Fruit fly (Drosophila melanogaster): Measurements from ENCODE around the gene Ubr3.
A peak's percentile ranks its signal among the peaks of the same experiment; 100 is the strongest.

Gene Ubr3

dm6 chrX:7935798-7936572, at the start of gene Ubr3 (continued):
- TF ChIP-seq Scr (GFP tag; IDR thresholded peaks at IDR 0.05; ENCODE audit: partially characterized antibody) (peak; percentile 78), ato (GFP tag; IDR thresholded peaks at IDR 0.05; ENCODE audit: partially characterized antibody) (peak; percentile 59), CG1603 (tag; optimal IDR thresholded peaks at IDR 0.05) (peak; percentile 71), CG18599 (GFP tag; optimal IDR thresholded peaks at IDR 0.05) (peak; percentile 36), Sin3A (optimal IDR thresholded peaks at IDR 0.05) (peak; percentile 91), z (GFP tag; IDR thresholded peaks at IDR 0.05) (no peak), CG34376 (GFP tag; optimal IDR thresholded peaks at IDR 0.05) (peak; percentile 55), CG31365 (tag; optimal IDR thresholded peaks at IDR 0.05) (no peak), pnt (GFP tag; optimal IDR thresholded peaks at IDR 0.05) (no peak), fd64A (GFP tag; optimal IDR thresholded peaks at IDR 0.05) (no peak), gfzf (GFP tag; optimal IDR thresholded peaks at IDR 0.05) (peak; percentile 69), CG10543 (GFP tag; optimal IDR thresholded peaks at IDR 0.05) (peak; percentile 21), YL-1 (GFP tag; optimal IDR thresholded peaks at IDR 0.05) (peak; percentile 70), aop (GFP tag; IDR thresholded peaks at IDR 0.05) (no peak), so (GFP tag; IDR thresholded peaks at IDR 0.05) (no peak), crp (GFP tag; optimal IDR thresholded peaks at IDR 0.05) (peak in 1 of 2 experiments; percentile 65), emc (GFP tag; optimal IDR thresholded peaks at IDR 0.05) (no peak), CG8478 (optimal IDR thresholded peaks at IDR 0.05) (peak; percentile 95), Lim3 (GFP tag; IDR thresholded peaks at IDR 0.05) (no peak), HmgZ (tag; optimal IDR thresholded peaks at IDR 0.05) (peak; percentile 49), Dref (GFP tag; IDR thresholded peaks at IDR 0.05) (peak; percentile 87), CG42726 (GFP tag; IDR thresholded peaks at IDR 0.05; ENCODE audit: partially characterized antibody) (peak; percentile 82), amos (GFP tag; IDR thresholded peaks at IDR 0.05; ENCODE audit: partially characterized antibody) (peak; percentile 84), odd (GFP tag; optimal IDR thresholded peaks at IDR 0.05) (no peak), p53 (GFP tag; optimal IDR thresholded peaks at IDR 0.05) (peak; percentile 27), CG1024 (GFP tag; IDR thresholded peaks at IDR 0.05) (no peak), hb (GFP tag; IDR thresholded peaks at IDR 0.05; ENCODE audit: partially characterized antibody) (peak; percentile 76), Bteb2 (GFP tag; optimal IDR thresholded peaks at IDR 0.05) (no peak), NC2α (GFP tag; optimal IDR thresholded peaks at IDR 0.05) (no peak), ewg (GFP tag; optimal IDR thresholded peaks at IDR 0.05) (no peak)

- TF ChIP-seq CG15514 (GFP tag; optimal IDR thresholded peaks at IDR 0.05) (peak; percentile 66), CG3995 (GFP tag; optimal IDR thresholded peaks at IDR 0.05) (peak; percentile 39), Fer3 (tag; optimal IDR thresholded peaks at IDR 0.05) (peak; percentile 49), pho (GFP tag; optimal IDR thresholded peaks at IDR 0.05) (peak; percentile 40), CG8478 (optimal IDR thresholded peaks at IDR 0.05) (no peak), bigmax (GFP tag; optimal IDR thresholded peaks at IDR 0.05) (no peak), CG11696 (GFP tag; IDR thresholded peaks at IDR 0.05) (no peak), lmd (GFP tag; IDR thresholded peaks at IDR 0.05) (0 out of 2 replicates have a peak, but pooled peaks have one; percentile 31), tll (GFP tag; optimal IDR thresholded peaks at IDR 0.05) (no peak), chinmo (GFP tag; IDR thresholded peaks at IDR 0.05; ENCODE audit: partially characterized antibody) (0 out of 4 replicates have a peak, but pooled peaks have one; percentile 56), CG11398 (GFP tag; optimal IDR thresholded peaks at IDR 0.05) (no peak), gcm (GFP tag; optimal IDR thresholded peaks at IDR 0.05) (peak; percentile 8), bowl (GFP tag; IDR thresholded peaks at IDR 0.05) (no peak), otp (GFP tag; IDR thresholded peaks at IDR 0.05) (peak; percentile 50; the same call in 1 of the 3 replicates), CG3726 (GFP tag; IDR thresholded peaks at IDR 0.05) (no peak), CG10543 (GFP tag; optimal IDR thresholded peaks at IDR 0.05) (no peak), Fer1 (GFP tag; optimal IDR thresholded peaks at IDR 0.05) (no peak), sob (GFP tag; IDR thresholded peaks at IDR 0.05) (peak; percentile 53; the same call in 1 of the 2 replicates), NC2β (GFP tag; optimal IDR thresholded peaks at IDR 0.05) (peak; percentile 38), Bteb2 (GFP tag; optimal IDR thresholded peaks at IDR 0.05) (peak; percentile 38), kni (GFP tag; optimal IDR thresholded peaks at IDR 0.05) (no peak)
These were observed 47.2 kb upstream of the Ubr3 start, which contains the start of gene Acat1 for dm6 chrX:7888386-7889024. Acat1 (minus strand) TSS chrX:7888785.

Measured in whole organism, embryonic.